Worm (Caenorhabditis elegans) whole organism, late embryonic: ENCODE measurements around the gene txt-12.

Experiments used
- Y22D7AL.16 ChIP-seq: sonication (generic microtip); optimal IDR thresholded peaks from 2 replicates; lab custom pipeline; 2016; ENCODE audit warnings: missing genetic modification characterization, missing compliant biosample characterization
- ama-1 ChIP-seq: fragments of 150-350 bp; optimal IDR thresholded peaks from 2 replicates; lab custom pipeline; 2014
- ceh-30 ChIP-seq: fragments of 150-350 bp; optimal IDR thresholded peaks from 2 replicates; lab custom pipeline; 2014; ENCODE audit warnings: missing biosample characterization, missing genetic modification characterization
- ceh-6 ChIP-seq: fragments of 200-800 bp; sonication (Bioruptor generic); optimal IDR thresholded peaks from 2 replicates; lab custom pipeline; 2018; ENCODE audit warnings: mild to moderate bottlenecking, missing genetic modification characterization, missing compliant biosample characterization
- ceh-9 ChIP-seq: sonication (generic microtip); optimal IDR thresholded peaks from 2 replicates; lab custom pipeline; 2016; ENCODE audit warnings: mild to moderate bottlenecking, missing genetic modification characterization, inconsistent platforms, missing compliant biosample characterization
- fkh-10 ChIP-seq: fragments of 150-350 bp; optimal IDR thresholded peaks from 2 replicates; lab custom pipeline; 2014; ENCODE audit warnings: missing biosample characterization, missing genetic modification reagents, missing genetic modification characterization
- npax-4 ChIP-seq: sonication (generic microtip); optimal IDR thresholded peaks from 2 replicates; lab custom pipeline; 2016; ENCODE audit warnings: missing genetic modification characterization, missing compliant biosample characterization
- pha-4 ChIP-seq: fragments of 150-350 bp; optimal IDR thresholded peaks from 2 replicates; lab custom pipeline; 2018; ENCODE audit warnings: missing biosample characterization, missing genetic modification reagents, missing genetic modification characterization
- sox-2 ChIP-seq: fragments of 200-800 bp; sonication (Bioruptor generic); IDR thresholded peaks from 2 replicates; pipeline ENCODE4 v1.3.6; 2022; ENCODE audit warnings: missing genetic modification reagents, missing genetic modification characterization, missing compliant biosample characterization
- zip-5 ChIP-seq: sonication (generic microtip); optimal IDR thresholded peaks from 2 replicates; lab custom pipeline; 2016; ENCODE audit warnings: missing genetic modification characterization, missing compliant biosample characterization

- TF ChIP-seq ama-1 (lab: Kevin White, UChicago), result no peak
- no peak for TF ChIP-seq pha-4 (tag; lab: Kevin White, UChicago)
- TF ChIP-seq ceh-9 (tag; lab: Kevin White, UChicago), result no peak
- no peak for TF ChIP-seq ceh-6 (GFP tag; lab: Kevin White, UChicago)
- no peak for TF ChIP-seq ceh-30 (tag; lab: Kevin White, UChicago)
- TF ChIP-seq fkh-10 (GFP tag; lab: Kevin White, UChicago), result no peak
- TF ChIP-seq npax-4 (tag; lab: Kevin White, UChicago), result no peak
- no peak for TF ChIP-seq Y22D7AL.16 (tag; lab: Kevin White, UChicago)
- TF ChIP-seq sox-2 (GFP tag; lab: Robert Waterston, UW), result no peak
- TF ChIP-seq zip-5 (tag; lab: Kevin White, UChicago), result no peak
These were observed 20.0 kb upstream of the txt-12 start for ce11 chrV:15072738-15073137.
